Fruit fly (Drosophila melanogaster): ENCODE measurements around the gene CG15561.

CG15561 gene

dm6 chr3R:31218997-31219992, 3.6 kb upstream of the CG15561 start, which contains the start of gene ATPsynC:
ATPsynC (minus strand) TSS chr3R:31219630.
- TF ChIP-seq cic (GFP tag; optimal IDR thresholded peaks at IDR 0.05) (peak; percentile 69), CG5204 (GFP tag; optimal IDR thresholded peaks at IDR 0.05) (no peak), cnc (optimal IDR thresholded peaks at IDR 0.05) (no peak), Mnt (GFP tag; optimal IDR thresholded peaks at IDR 0.05) (peak; percentile 90), Hr96 (GFP tag; optimal IDR thresholded peaks at IDR 0.05) (no peak), Crg-1 (GFP tag; optimal IDR thresholded peaks at IDR 0.05) (peak; percentile 16), ovo (GFP tag; optimal IDR thresholded peaks at IDR 0.05) (no peak), toe (GFP tag; optimal IDR thresholded peaks at IDR 0.05) (no peak), CG14711 (tag; optimal IDR thresholded peaks at IDR 0.05) (peak; percentile 9), CG12768 (GFP tag; optimal IDR thresholded peaks at IDR 0.05) (peak; percentile 67), Clk (GFP tag; optimal IDR thresholded peaks at IDR 0.05) (no peak), CG11617 (GFP tag; optimal IDR thresholded peaks at IDR 0.05) (no peak), CG1620 (GFP tag; optimal IDR thresholded peaks at IDR 0.05) (peak; percentile 40), kay (GFP tag; ENCODE audit: borderline replicate concordance) (no peak), CG7045 (GFP tag; optimal IDR thresholded peaks at IDR 0.05) (peak; percentile 41), CG7101 (tag; optimal IDR thresholded peaks at IDR 0.05) (peak; percentile 60), pad (GFP tag; optimal IDR thresholded peaks at IDR 0.05) (peak; percentile 49), tj (GFP tag; optimal IDR thresholded peaks at IDR 0.05) (peak; percentile 67), bab1 (GFP tag; optimal IDR thresholded peaks at IDR 0.05) (peak; percentile 79), CG33017 (tag; optimal IDR thresholded peaks at IDR 0.05) (peak; percentile 39)

- TF ChIP-seq CG11617 (GFP tag; optimal IDR thresholded peaks at IDR 0.05), result peak; percentile 64
- TF ChIP-seq ovo (GFP tag; optimal IDR thresholded peaks at IDR 0.05), result peak; percentile 49
- peak; percentile 71 for TF ChIP-seq Mnt (GFP tag; optimal IDR thresholded peaks at IDR 0.05)
- TF ChIP-seq toe (GFP tag; optimal IDR thresholded peaks at IDR 0.05), result no peak
- TF ChIP-seq CG12768 (GFP tag; optimal IDR thresholded peaks at IDR 0.05), result peak; percentile 56
- peak; percentile 15 for TF ChIP-seq Clk (GFP tag; optimal IDR thresholded peaks at IDR 0.05)
- peak; percentile 37 for TF ChIP-seq cic (GFP tag; optimal IDR thresholded peaks at IDR 0.05)
- TF ChIP-seq CG5204 (GFP tag; optimal IDR thresholded peaks at IDR 0.05), result no peak
- TF ChIP-seq CG7101 (tag; optimal IDR thresholded peaks at IDR 0.05), result peak; percentile 0
- peak; percentile 34 for TF ChIP-seq pad (GFP tag; optimal IDR thresholded peaks at IDR 0.05)
- no peak for TF ChIP-seq CG14711 (tag; optimal IDR thresholded peaks at IDR 0.05)
- no peak for TF ChIP-seq kay (GFP tag; ENCODE audit: borderline replicate concordance)
- TF ChIP-seq CG1620 (GFP tag; optimal IDR thresholded peaks at IDR 0.05), result peak; percentile 7
- TF ChIP-seq CG33017 (tag; optimal IDR thresholded peaks at IDR 0.05), result peak; percentile 37
- no peak for TF ChIP-seq Hr96 (GFP tag; optimal IDR thresholded peaks at IDR 0.05)
- TF ChIP-seq tj (GFP tag; optimal IDR thresholded peaks at IDR 0.05), result peak; percentile 35
- TF ChIP-seq cnc (optimal IDR thresholded peaks at IDR 0.05), result no peak
- peak; percentile 42 for TF ChIP-seq bab1 (GFP tag; optimal IDR thresholded peaks at IDR 0.05)
- no peak for TF ChIP-seq CG7045 (GFP tag; optimal IDR thresholded peaks at IDR 0.05)
- peak; percentile 21 for TF ChIP-seq Crg-1 (GFP tag; optimal IDR thresholded peaks at IDR 0.05)
These were observed 2.6 kb upstream of the CG15561 start for dm6 chr3R:31218214-31218876.

dm6 chr3R:31213227-31213626, 2.5 kb downstream of the CG15561 start, which contains the start of the genes Zwilch and CG1542:
Zwilch (minus strand) TSS chr3R:31213376.
CG1542 (plus strand) TSS chr3R:31213458.
- no peak for TF ChIP-seq Hr96 (GFP tag; optimal IDR thresholded peaks at IDR 0.05)
- TF ChIP-seq bab1 (GFP tag; optimal IDR thresholded peaks at IDR 0.05), result peak; percentile 35
- TF ChIP-seq Clk (GFP tag; optimal IDR thresholded peaks at IDR 0.05), result no peak
- TF ChIP-seq Mnt (GFP tag; optimal IDR thresholded peaks at IDR 0.05), result peak; percentile 98
- no peak for TF ChIP-seq pad (GFP tag; optimal IDR thresholded peaks at IDR 0.05)
- TF ChIP-seq CG1620 (GFP tag; optimal IDR thresholded peaks at IDR 0.05), result no peak

dm6 chr3R:31210630-31211029, 5.1 kb downstream of the CG15561 start, which contains the start of gene chp:
chp (minus strand) TSS chr3R:31210730.
- TF ChIP-seq bab1 (GFP tag; optimal IDR thresholded peaks at IDR 0.05) (no peak), CG12768 (GFP tag; optimal IDR thresholded peaks at IDR 0.05) (no peak), Crg-1 (GFP tag; optimal IDR thresholded peaks at IDR 0.05) (no peak), Mnt (GFP tag; optimal IDR thresholded peaks at IDR 0.05) (no peak), CG33017 (tag; optimal IDR thresholded peaks at IDR 0.05) (no peak), CG7045 (GFP tag; optimal IDR thresholded peaks at IDR 0.05) (no peak), CG7101 (tag; optimal IDR thresholded peaks at IDR 0.05) (no peak), CG11617 (GFP tag; optimal IDR thresholded peaks at IDR 0.05) (no peak), kay (GFP tag; ENCODE audit: borderline replicate concordance) (no peak), Clk (GFP tag; optimal IDR thresholded peaks at IDR 0.05) (no peak)

- TF ChIP-seq Crg-1 (GFP tag; optimal IDR thresholded peaks at IDR 0.05), result no peak
- TF ChIP-seq tj (GFP tag; optimal IDR thresholded peaks at IDR 0.05), result no peak
- TF ChIP-seq cnc (optimal IDR thresholded peaks at IDR 0.05), result no peak
- TF ChIP-seq CG7045 (GFP tag; optimal IDR thresholded peaks at IDR 0.05), result no peak
- TF ChIP-seq ovo (GFP tag; optimal IDR thresholded peaks at IDR 0.05), result no peak
- TF ChIP-seq CG5204 (GFP tag; optimal IDR thresholded peaks at IDR 0.05), result no peak
- TF ChIP-seq Clk (GFP tag; optimal IDR thresholded peaks at IDR 0.05), result no peak
- no peak for TF ChIP-seq CG12768 (GFP tag; optimal IDR thresholded peaks at IDR 0.05)
- TF ChIP-seq CG11617 (GFP tag; optimal IDR thresholded peaks at IDR 0.05), result no peak
- no peak for TF ChIP-seq kay (GFP tag; ENCODE audit: borderline replicate concordance)
- TF ChIP-seq CG1620 (GFP tag; optimal IDR thresholded peaks at IDR 0.05), result no peak
- no peak for TF ChIP-seq toe (GFP tag; optimal IDR thresholded peaks at IDR 0.05)
- TF ChIP-seq CG33017 (tag; optimal IDR thresholded peaks at IDR 0.05), result no peak
These were observed 18.4 kb downstream of the CG15561 start for dm6 chr3R:31197142-31197994.

Data from whole organism, adult.